Worm (Caenorhabditis elegans) whole organism, L3 larva: ENCODE results near the gene arf-1.

ENCODE experiments used
- elt-1 ChIP-seq: fragments of 150-350 bp; optimal IDR thresholded peaks from 2 replicates; lab custom pipeline; 2014; ENCODE audit warnings: missing biosample characterization, missing genetic modification characterization
- nfya-1 ChIP-seq: sonication (generic microtip); optimal IDR thresholded peaks from 2 replicates; lab custom pipeline; 2017; ENCODE audit warnings: missing genetic modification characterization, mild to moderate bottlenecking, missing compliant biosample characterization, antibody characterized with exemption, moderate library complexity; ENCODE audit not compliant: insufficient read depth
- nhr-23 ChIP-seq: fragments of 150-350 bp; optimal IDR thresholded peaks from 2 replicates; lab custom pipeline; 2014; ENCODE audit warnings: missing biosample characterization, missing genetic modification reagents, missing genetic modification characterization
- nhr-28 ChIP-seq: fragments of 150-350 bp; optimal IDR thresholded peaks from 2 replicates; lab custom pipeline; 2014; ENCODE audit warnings: missing biosample characterization, missing genetic modification characterization
- nhr-76 ChIP-seq: fragments of 150-350 bp; sonication (generic microtip); optimal IDR thresholded peaks from 5 replicates; lab custom pipeline; 2014; ENCODE audit warnings: missing biosample characterization, missing genetic modification characterization

- TF ChIP-seq nhr-23 (tag; lab: Kevin White, UChicago) = no peak
- TF ChIP-seq nhr-28 (tag; lab: Kevin White, UChicago) = no peak
- no peak for TF ChIP-seq nhr-76 (tag; lab: Kevin White, UChicago)
- no peak for TF ChIP-seq nfya-1 (tag; lab: Kevin White, UChicago)
- TF ChIP-seq elt-1 (tag; lab: Kevin White, UChicago) = no peak
These were observed 2.6 kb downstream of the arf-1 start for ce11 chrIII:5717173-5717748.
